Fruit fly (Drosophila melanogaster) whole organism, embryonic: Measurements from ENCODE around the gene mil.

Source experiments
- Bdp1 ChIP-seq: fragments of 200-800 bp; sonication (Bioruptor generic); optimal IDR thresholded peaks from 3 replicates; lab custom pipeline; 2016; ENCODE audit warnings: missing biosample characterization, missing genetic modification characterization
- CG2202 ChIP-seq: fragments of 200-800 bp; sonication (Bioruptor generic); optimal IDR thresholded peaks from 2 replicates; lab custom pipeline; 2018; ENCODE audit warnings: missing biosample characterization, mild to moderate bottlenecking, missing genetic modification characterization
- H2.0 ChIP-seq: fragments of 200-800 bp; sonication (Bioruptor generic); IDR thresholded peaks from 2 replicates; pipeline ENCODE4 v1.3.6; 2022; ENCODE audit warnings: missing biosample characterization, missing genetic modification characterization
- dpn ChIP-seq, 2 experiments: fragments of 200-800 bp; sonication (Bioruptor generic); optimal IDR thresholded peaks; 3 replicates each; lab custom pipeline; 2016; ENCODE audit warnings: missing biosample characterization in 2 of 2, missing genetic modification characterization in 2 of 2
- h ChIP-seq: fragments of >200 bp; optimal IDR thresholded peaks from 2 replicates; lab custom pipeline; 2017
- oc ChIP-seq: fragments of 200-800 bp; sonication (Bioruptor generic); optimal IDR thresholded peaks from 2 replicates; lab custom pipeline; 2018; ENCODE audit warnings: missing biosample characterization, mild to moderate bottlenecking, missing genetic modification characterization, moderate library complexity

- TF ChIP-seq CG2202 (no peak), oc (tag; lab: Kevin White, UChicago) (no peak), h (lab: Kevin White, UChicago) (no peak), Bdp1 (GFP tag; lab: Kevin White, UChicago) (no peak), H2.0 (GFP tag; lab: Robert Waterston, UW) (no peak), dpn (GFP tag; optimal IDR thresholded peaks at IDR 0.05; lab: Kevin White, UChicago) (no peak)
These were observed 35.5 kb downstream of the mil start, which contains the start of gene mfrn for dm6 chr3R:27947682-27948245.
